Fruit fly (Drosophila melanogaster) whole organism, embryonic: ENCODE results near the gene Fst.

Experiments
- ATbp ChIP-seq: fragments of 200-800 bp; sonication (Bioruptor generic); optimal IDR thresholded peaks from 2 replicates; lab custom pipeline; 2017; ENCODE audit warnings: missing biosample characterization, mild to moderate bottlenecking, missing genetic modification characterization, missing genetic modification reagents
- Aef1 ChIP-seq: fragments of 200-800 bp; sonication (Bioruptor generic); IDR thresholded peaks from 3 replicates; pipeline ENCODE4 v1.3.6; 2022; ENCODE audit warnings: missing biosample characterization, missing genetic modification characterization
- Atf6 ChIP-seq: fragments of 200-800 bp; sonication (Bioruptor generic); IDR thresholded peaks from 2 replicates; pipeline ENCODE4 v1.3.6; 2022; ENCODE audit warnings: missing biosample characterization, missing genetic modification characterization
- CG10462 ChIP-seq: fragments of 200-800 bp; sonication (Bioruptor generic); optimal IDR thresholded peaks from 2 replicates; lab custom pipeline; 2016; ENCODE audit warnings: missing biosample characterization, missing genetic modification characterization
- CG10565 ChIP-seq: fragments of 200-800 bp; sonication (Bioruptor generic); optimal IDR thresholded peaks from 3 replicates; lab custom pipeline; 2016; ENCODE audit warnings: missing biosample characterization, mild to moderate bottlenecking, missing genetic modification characterization
- CG11695 ChIP-seq: fragments of 200-800 bp; sonication (Bioruptor generic); IDR thresholded peaks from 3 replicates; pipeline ENCODE4 v1.3.6; 2022; ENCODE audit warnings: missing biosample characterization, missing genetic modification characterization
- CG12391 ChIP-seq: fragments of 200-800 bp; sonication (Bioruptor generic); optimal IDR thresholded peaks from 3 replicates; lab custom pipeline; 2018; ENCODE audit warnings: missing biosample characterization, mild to moderate bottlenecking, missing genetic modification characterization, moderate library complexity
- CG14860 ChIP-seq: fragments of 200-800 bp; sonication (Bioruptor generic); IDR thresholded peaks from 3 replicates; pipeline ENCODE4 v1.3.6; 2022; ENCODE audit warnings: missing biosample characterization, missing genetic modification characterization; ENCODE audit not compliant: partially characterized antibody
- CG14965 ChIP-seq: fragments of 200-800 bp; sonication (Bioruptor generic); optimal IDR thresholded peaks from 2 replicates; lab custom pipeline; 2016; ENCODE audit warnings: missing biosample characterization, missing genetic modification characterization, borderline replicate concordance
- CG15011 ChIP-seq: fragments of 200-800 bp; sonication (Bioruptor generic); optimal IDR thresholded peaks from 3 replicates; lab custom pipeline; 2018; ENCODE audit warnings: missing biosample characterization, mild to moderate bottlenecking, missing genetic modification characterization
- CG17361 ChIP-seq: fragments of 200-800 bp; sonication (Bioruptor generic); IDR thresholded peaks from 3 replicates; pipeline ENCODE4 v1.3.6; 2022; ENCODE audit warnings: missing biosample characterization, missing genetic modification characterization
- CG17568 ChIP-seq: fragments of 200-800 bp; sonication (Bioruptor generic); optimal IDR thresholded peaks from 2 replicates; lab custom pipeline; 2018; ENCODE audit warnings: missing biosample characterization, mild to moderate bottlenecking, missing genetic modification characterization, moderate library complexity
- CG1792 ChIP-seq: fragments of 200-800 bp; sonication (Bioruptor generic); optimal IDR thresholded peaks from 2 replicates; lab custom pipeline; 2016; ENCODE audit warnings: missing biosample characterization, missing genetic modification characterization
- CG18764 ChIP-seq: fragments of 200-800 bp; sonication (Bioruptor generic); optimal IDR thresholded peaks from 3 replicates; lab custom pipeline; 2016; ENCODE audit warnings: missing biosample characterization, missing genetic modification characterization
- CG31388 ChIP-seq: fragments of 200-800 bp; sonication (Bioruptor generic); optimal IDR thresholded peaks from 2 replicates; lab custom pipeline; 2016; ENCODE audit warnings: missing biosample characterization, missing genetic modification characterization
- CG3995 ChIP-seq: fragments of 200-800 bp; sonication (Bioruptor generic); optimal IDR thresholded peaks from 3 replicates; lab custom pipeline; 2016; ENCODE audit warnings: missing biosample characterization, missing genetic modification characterization
- CG4328 ChIP-seq: fragments of 200-800 bp; sonication (Bioruptor generic); optimal IDR thresholded peaks from 3 replicates; lab custom pipeline; 2017; ENCODE audit warnings: missing biosample characterization, missing genetic modification reagents, missing genetic modification characterization
- CG4730 ChIP-seq: fragments of 200-800 bp; sonication (Bioruptor generic); IDR thresholded peaks from 2 replicates; pipeline ENCODE4 v1.3.6; 2022; ENCODE audit warnings: missing biosample characterization, missing genetic modification characterization
- CG6175 ChIP-seq: fragments of 200-800 bp; sonication (Bioruptor generic); IDR thresholded peaks from 3 replicates; pipeline ENCODE4 v1.3.6; 2022; ENCODE audit warnings: missing biosample characterization, missing genetic modification characterization
- CG6654 ChIP-seq: fragments of 200-800 bp; sonication (Bioruptor generic); optimal IDR thresholded peaks from 2 replicates; lab custom pipeline; 2017; ENCODE audit warnings: missing biosample characterization, mild to moderate bottlenecking, missing genetic modification characterization
- CG7786 ChIP-seq: fragments of 200-800 bp; sonication (Bioruptor generic); optimal IDR thresholded peaks from 2 replicates; lab custom pipeline; 2016; ENCODE audit warnings: missing biosample characterization, missing genetic modification characterization
- CG7987 ChIP-seq: fragments of 200-800 bp; sonication (Bioruptor generic); optimal IDR thresholded peaks from 2 replicates; lab custom pipeline; 2018; ENCODE audit warnings: missing biosample characterization, mild to moderate bottlenecking, missing genetic modification characterization, moderate library complexity
- CG8290 ChIP-seq, 3 experiments: fragments of 200-800 bp; sonication (Bioruptor generic); optimal IDR thresholded peaks; 2 replicates each; lab custom pipeline; 2016 to 2019; ENCODE audit warnings: missing biosample characterization in 3 of 3, missing genetic modification characterization in 3 of 3, mild to moderate bottlenecking in 2 of 3, moderate library complexity in 1 of 3
- CG8388 ChIP-seq: fragments of 200-800 bp; sonication (Bioruptor generic); optimal IDR thresholded peaks from 2 replicates; lab custom pipeline; 2019; ENCODE audit warnings: missing biosample characterization, mild to moderate bottlenecking, missing genetic modification characterization, moderate library complexity
- CG8944 ChIP-seq: fragments of 200-800 bp; sonication (Bioruptor generic); optimal IDR thresholded peaks from 3 replicates; lab custom pipeline; 2016; ENCODE audit warnings: missing biosample characterization, missing genetic modification characterization
- E2f1 ChIP-seq: fragments of 200-800 bp; sonication (Bioruptor generic); IDR thresholded peaks from 2 replicates; pipeline ENCODE4 v1.3.6; 2022; ENCODE audit warnings: missing biosample characterization, missing genetic modification characterization
- E2f2 ChIP-seq: fragments of 200-800 bp; sonication (Bioruptor generic); IDR thresholded peaks from 2 replicates; pipeline ENCODE4 v1.3.6; 2022; ENCODE audit warnings: missing biosample characterization, missing genetic modification characterization
- HLH54F ChIP-seq: fragments of 200-800 bp; sonication (Bioruptor generic); optimal IDR thresholded peaks from 3 replicates; lab custom pipeline; 2016; ENCODE audit warnings: missing biosample characterization, missing genetic modification characterization
- Kr ChIP-seq: fragments of 200-800 bp; sonication (Bioruptor generic); optimal IDR thresholded peaks from 2 replicates; lab custom pipeline; 2017; ENCODE audit warnings: missing biosample characterization, mild to moderate bottlenecking, missing genetic modification characterization
- Mes4 ChIP-seq: fragments of 200-800 bp; sonication (Bioruptor generic); optimal IDR thresholded peaks from 2 replicates; lab custom pipeline; 2016; ENCODE audit warnings: missing biosample characterization, missing genetic modification characterization
- NfI ChIP-seq: fragments of 200-800 bp; sonication (Bioruptor generic); optimal IDR thresholded peaks from 3 replicates; lab custom pipeline; 2018; ENCODE audit warnings: missing biosample characterization, mild to moderate bottlenecking, missing genetic modification characterization, moderate library complexity
- Oli ChIP-seq: fragments of 200-800 bp; sonication (Bioruptor generic); optimal IDR thresholded peaks from 2 replicates; lab custom pipeline; 2018; ENCODE audit warnings: missing biosample characterization, mild to moderate bottlenecking, missing genetic modification characterization, moderate library complexity
- PHDP ChIP-seq: fragments of 200-800 bp; sonication (Bioruptor generic); optimal IDR thresholded peaks from 3 replicates; lab custom pipeline; 2018; ENCODE audit warnings: missing biosample characterization, mild to moderate bottlenecking, missing genetic modification characterization, moderate library complexity
- abd-A ChIP-seq: fragments of 200-800 bp; sonication (Bioruptor generic); optimal IDR thresholded peaks from 3 replicates; lab custom pipeline; 2019; ENCODE audit warnings: missing biosample characterization, mild to moderate bottlenecking, missing genetic modification characterization, moderate library complexity
- bab2 ChIP-seq: fragments of 200-800 bp; sonication (Bioruptor generic); optimal IDR thresholded peaks from 2 replicates; lab custom pipeline; 2016; ENCODE audit warnings: missing biosample characterization, missing genetic modification characterization
- br ChIP-seq: fragments of >200 bp; optimal IDR thresholded peaks from 2 replicates; lab custom pipeline; 2017
- chn ChIP-seq: fragments of 200-800 bp; sonication (Bioruptor generic); optimal IDR thresholded peaks from 2 replicates; lab custom pipeline; 2016; ENCODE audit warnings: missing biosample characterization, missing genetic modification characterization
- emc ChIP-seq: fragments of 200-800 bp; sonication (Bioruptor generic); optimal IDR thresholded peaks from 2 replicates; lab custom pipeline; 2016; ENCODE audit warnings: missing biosample characterization, missing genetic modification characterization
- jumu ChIP-seq: fragments of 200-800 bp; sonication (Bioruptor generic); optimal IDR thresholded peaks from 3 replicates; lab custom pipeline; 2016; ENCODE audit warnings: missing biosample characterization, missing genetic modification characterization
- lmd ChIP-seq: fragments of 200-800 bp; sonication (Bioruptor generic); IDR thresholded peaks from 2 replicates; pipeline ENCODE4 v1.3.6; 2022; ENCODE audit warnings: missing biosample characterization, missing genetic modification characterization
- mirr ChIP-seq: fragments of 200-800 bp; sonication (Bioruptor generic); optimal IDR thresholded peaks from 3 replicates; lab custom pipeline; 2018; ENCODE audit warnings: missing biosample characterization, mild to moderate bottlenecking, missing genetic modification characterization
- sens ChIP-seq: fragments of 200-800 bp; sonication (Bioruptor generic); peaks from one replicate; lab custom pipeline; 2016; ENCODE audit warnings: missing biosample characterization, missing genetic modification characterization
- sisA ChIP-seq: fragments of 200-800 bp; sonication (Bioruptor generic); IDR thresholded peaks from 2 replicates; pipeline ENCODE4 v1.3.6; 2022; ENCODE audit warnings: missing biosample characterization, missing genetic modification characterization
- sqz ChIP-seq: fragments of 200-800 bp; sonication (Bioruptor generic); optimal IDR thresholded peaks from 3 replicates; lab custom pipeline; 2018; ENCODE audit warnings: missing biosample characterization, mild to moderate bottlenecking, missing genetic modification characterization
- stc ChIP-seq: fragments of 200-800 bp; sonication (Bioruptor generic); IDR thresholded peaks from 2 replicates; pipeline ENCODE4 v1.3.6; 2022; ENCODE audit warnings: missing biosample characterization, missing genetic modification characterization
- trh ChIP-seq: fragments of 200-800 bp; sonication (Bioruptor generic); optimal IDR thresholded peaks from 2 replicates; lab custom pipeline; 2016; ENCODE audit warnings: missing biosample characterization, missing genetic modification characterization
- tx ChIP-seq: fragments of 200-800 bp; sonication (Bioruptor generic); optimal IDR thresholded peaks from 2 replicates; lab custom pipeline; 2016; ENCODE audit warnings: missing biosample characterization, missing genetic modification characterization
- vfl ChIP-seq: fragments of 200-800 bp; sonication (Bioruptor generic); optimal IDR thresholded peaks from 2 replicates; lab custom pipeline; 2016; ENCODE audit warnings: missing biosample characterization, missing genetic modification characterization
- yki ChIP-seq: fragments of >200 bp; optimal IDR thresholded peaks from 3 replicates; lab custom pipeline; 2018
- z ChIP-seq: fragments of 200-800 bp; sonication (Bioruptor generic); IDR thresholded peaks from 3 replicates; pipeline ENCODE4 v1.3.6; 2022; ENCODE audit warnings: missing biosample characterization, missing genetic modification characterization
- zf30C ChIP-seq: fragments of 200-800 bp; sonication (Bioruptor generic); optimal IDR thresholded peaks from 3 replicates; lab custom pipeline; 2018; ENCODE audit warnings: missing biosample characterization, mild to moderate bottlenecking, missing genetic modification characterization
- zfh2 ChIP-seq: fragments of 200-800 bp; sonication (Bioruptor generic); optimal IDR thresholded peaks from 2 replicates; lab custom pipeline; 2016; ENCODE audit warnings: missing biosample characterization, missing genetic modification characterization

Gene Fst

DNA sequence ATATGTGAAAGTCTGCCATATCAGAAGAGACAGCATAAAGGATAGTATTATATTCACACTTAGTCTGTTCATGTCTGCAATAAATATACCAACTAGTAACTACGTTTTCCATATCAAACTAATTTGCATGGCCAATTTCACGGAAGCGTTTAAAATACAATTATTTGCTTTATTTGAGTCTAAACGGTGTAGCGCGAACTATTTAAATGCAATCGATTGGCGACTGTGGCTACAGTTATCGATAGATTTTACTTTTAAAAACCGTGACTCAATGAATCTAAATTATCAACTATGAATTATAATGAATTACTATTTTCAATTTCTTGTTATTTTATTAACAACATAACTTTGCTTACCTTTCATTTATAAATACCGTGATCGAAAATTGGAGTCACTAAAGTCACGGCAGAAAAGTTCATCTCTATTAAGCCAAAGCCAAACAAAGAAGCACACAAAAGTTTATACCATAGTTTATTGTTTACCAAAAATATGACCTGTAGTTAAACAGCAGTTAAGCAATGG is 19.0 kb downstream of the Fst start, which contains the start of the genes CG9427 and CG8319 (continued):
- TF ChIP-seq CG8290 (GFP tag; optimal IDR thresholded peaks at IDR 0.05; lab: Kevin White, UChicago), result peak; percentile 34
- TF ChIP-seq CG8290 (tag; optimal IDR thresholded peaks at IDR 0.05; lab: Kevin White, UChicago), result peak in 1 of 2 experiments; percentile 53
- no peak for TF ChIP-seq Kr
- peak; percentile 42 for TF ChIP-seq bab2
- TF ChIP-seq CG10565, result no peak
- no peak for TF ChIP-seq sqz (GFP tag; lab: Kevin White, UChicago)
- no peak for TF ChIP-seq br (lab: Kevin White, UChicago)
- TF ChIP-seq CG11695 (GFP tag; lab: Robert Waterston, UW), result no peak
- peak; percentile 47 for TF ChIP-seq NfI (GFP tag; lab: Kevin White, UChicago)
- no peak for TF ChIP-seq z (GFP tag; lab: Robert Waterston, UW)
- peak; percentile 33; the same call in 1 of the 3 replicates for TF ChIP-seq Aef1 (GFP tag; lab: Robert Waterston, UW)
- peak; percentile 48; the same call in 1 of the 2 replicates for TF ChIP-seq sisA
- no peak for TF ChIP-seq stc (GFP tag; lab: Robert Waterston, UW)
- peak; percentile 50 for TF ChIP-seq CG8388 (GFP tag; lab: Kevin White, UChicago)
- TF ChIP-seq Oli (tag; lab: Kevin White, UChicago), result no peak
- TF ChIP-seq CG6654 (GFP tag; lab: Kevin White, UChicago), result no peak
- peak; percentile 94 for TF ChIP-seq E2f2 (GFP tag; lab: Robert Waterston, UW)
- peak; percentile 100 for TF ChIP-seq CG3995
- peak; percentile 62 for TF ChIP-seq CG18764 (GFP tag; lab: Kevin White, UChicago)
- no peak for TF ChIP-seq zf30C (GFP tag; lab: Kevin White, UChicago)
- peak; percentile 60 for TF ChIP-seq HLH54F (GFP tag; lab: Kevin White, UChicago)
- peak; percentile 48 for TF ChIP-seq CG10462 (GFP tag; lab: Kevin White, UChicago)
- TF ChIP-seq Atf6 (GFP tag; lab: Robert Waterston, UW), result no peak; the same call in 1 of the 2 replicates
- TF ChIP-seq lmd (GFP tag; lab: Robert Waterston, UW), result peak; percentile 40; the same call in 1 of the 2 replicates
- TF ChIP-seq chn (GFP tag; lab: Kevin White, UChicago), result peak; percentile 59
- no peak for TF ChIP-seq CG4328 (GFP tag; lab: Kevin White, UChicago)
- no peak for TF ChIP-seq CG4730 (GFP tag; lab: Robert Waterston, UW)
- peak; percentile 36 for TF ChIP-seq CG31388 (GFP tag; lab: Kevin White, UChicago)
- TF ChIP-seq emc (GFP tag; lab: Kevin White, UChicago), result no peak
- TF ChIP-seq CG7786 (GFP tag; lab: Kevin White, UChicago), result peak; percentile 33
- TF ChIP-seq tx (GFP tag; lab: Kevin White, UChicago), result peak; percentile 43
- 0 out of 2 replicates have a peak, but pooled peaks have one; percentile 34 for TF ChIP-seq E2f1 (GFP tag; lab: Robert Waterston, UW)
- peak; percentile 22 for TF ChIP-seq trh
- TF ChIP-seq vfl (GFP tag; lab: Kevin White, UChicago), result peak; percentile 42
- TF ChIP-seq mirr (GFP tag; lab: Kevin White, UChicago), result no peak
- TF ChIP-seq CG6175 (GFP tag; lab: Robert Waterston, UW), result no peak
- TF ChIP-seq CG8944 (GFP tag; lab: Kevin White, UChicago), result peak; percentile 34
- peak; percentile 46 for TF ChIP-seq jumu (GFP tag; lab: Kevin White, UChicago)
- peak; percentile 94 for TF ChIP-seq sens (GFP tag; lab: Kevin White, UChicago)
- TF ChIP-seq CG1792 (GFP tag; lab: Kevin White, UChicago), result no peak
- TF ChIP-seq zfh2 (GFP tag; lab: Kevin White, UChicago), result peak; percentile 54
- TF ChIP-seq PHDP, result peak; percentile 77
- TF ChIP-seq CG7987, result no peak
- peak; percentile 49 for TF ChIP-seq Mes4 (GFP tag; lab: Kevin White, UChicago)
- TF ChIP-seq CG14860 (GFP tag; lab: Robert Waterston, UW), result peak; percentile 82
- TF ChIP-seq ATbp (GFP tag; lab: Kevin White, UChicago), result no peak
- peak; percentile 89 for TF ChIP-seq CG12391 (tag; lab: Kevin White, UChicago)
- TF ChIP-seq CG15011 (GFP tag; lab: Kevin White, UChicago), result no peak
- TF ChIP-seq CG17361, result peak; percentile 67; the same call in 2 of the 3 replicates
- TF ChIP-seq CG14965 (GFP tag; lab: Kevin White, UChicago), result no peak
- no peak for TF ChIP-seq CG17568 (GFP tag; lab: Kevin White, UChicago)
- no peak for TF ChIP-seq abd-A
- no peak for TF ChIP-seq yki (lab: Kevin White, UChicago)
